Worm (Caenorhabditis elegans): ENCODE measurements around the gene C49F8.1.
A peak's percentile ranks its signal among the peaks of the same experiment; 100 is the strongest.

C49F8.1 gene

ce11 chrX:13353530-13353929 is 11.3 kb downstream of the C49F8.1 start:
- TF ChIP-seq tra-1 (GFP tag; IDR thresholded peaks at IDR 0.05) (peak; percentile 63; the same call in 1 of the 2 replicates), nhr-28 (tag; optimal IDR thresholded peaks at IDR 0.05) (peak; percentile 92), zfp-2 (tag; optimal IDR thresholded peaks at IDR 0.05) (no peak), unc-130 (GFP tag; optimal IDR thresholded peaks at IDR 0.05) (no peak), nhr-77 (tag; optimal IDR thresholded peaks at IDR 0.05) (peak; percentile 79), F26F4.8 (GFP tag; conservative IDR thresholded peaks at IDR 0.05) (no peak), nhr-25 (tag; optimal IDR thresholded peaks at IDR 0.05; ENCODE audit: borderline replicate concordance, insufficient read depth) (peak; percentile 57), F37D6.2 (tag; optimal IDR thresholded peaks at IDR 0.05) (no peak), dmd-9 (GFP tag; IDR thresholded peaks at IDR 0.05) (no peak), ces-1 (GFP tag; optimal IDR thresholded peaks at IDR 0.05) (no peak), nhr-6 (tag; optimal IDR thresholded peaks at IDR 0.05) (peak; percentile 55), snpc-1.2 (GFP tag; IDR thresholded peaks at IDR 0.05) (no peak), set-16 (GFP tag; IDR thresholded peaks at IDR 0.05) (no peak), aly-2 (tag; optimal IDR thresholded peaks at IDR 0.05) (no peak), spr-1 (tag; optimal IDR thresholded peaks at IDR 0.05) (no peak), mdt-29 (GFP tag; IDR thresholded peaks at IDR 0.05) (no peak), gei-8 (GFP tag; optimal IDR thresholded peaks at IDR 0.05) (peak; percentile 65), dmd-8 (GFP tag; IDR thresholded peaks at IDR 0.05) (no peak), skn-1 (tag; optimal IDR thresholded peaks at IDR 0.05) (no peak), Y105C5A.15 (GFP tag; IDR thresholded peaks at IDR 0.05) (no peak), F10B5.3 (tag; optimal IDR thresholded peaks at IDR 0.05) (no peak), ceh-44 (GFP tag; IDR thresholded peaks at IDR 0.05) (no peak), hif-1 (tag; optimal IDR thresholded peaks at IDR 0.05) (peak; percentile 18 to 75), php-3 (GFP tag; IDR thresholded peaks at IDR 0.05) (0 out of 2 replicates have a peak, but pooled peaks have one; percentile 36), vab-7 (GFP tag; IDR thresholded peaks at IDR 0.05) (no peak), hmg-1.1 (GFP tag; IDR thresholded peaks at IDR 0.05) (peak; percentile 15; the same call in 1 of the 2 replicates), ztf-11 (tag; optimal IDR thresholded peaks at IDR 0.05) (no peak), Y48G9A.11 (GFP tag; IDR thresholded peaks at IDR 0.05) (no peak), hlh-11 (tag; optimal IDR thresholded peaks at IDR 0.05) (peak; percentile 92), sdz-12 (GFP tag; optimal IDR thresholded peaks at IDR 0.05) (no peak), ceh-82 (tag; optimal IDR thresholded peaks at IDR 0.05) (no peak), pha-4 (GFP tag; IDR thresholded peaks at IDR 0.05) (no peak), pha-4 (tag; optimal IDR thresholded peaks at IDR 0.05) (peak; percentile 20), lin-15B (tag; optimal IDR thresholded peaks at IDR 0.05) (no peak), dve-1 (tag; optimal IDR thresholded peaks at IDR 0.05; ENCODE audit: insufficient read depth) (peak; percentile 90), daf-12 (tag; optimal IDR thresholded peaks at IDR 0.05) (no peak), R02D3.7 (tag; optimal IDR thresholded peaks at IDR 0.05) (no peak), nhr-111 (GFP tag; optimal IDR thresholded peaks at IDR 0.05) (no peak), spr-3 (GFP tag; optimal IDR thresholded peaks at IDR 0.05) (no peak), ctbp-1 (GFP tag; IDR thresholded peaks at IDR 0.05) (no peak), unc-39 (tag; optimal IDR thresholded peaks at IDR 0.05) (no peak), daf-16 (GFP tag; optimal IDR thresholded peaks at IDR 0.05) (peak in 1 of 2 experiments; percentile 21), daf-16 (tag; optimal IDR thresholded peaks at IDR 0.05) (peak; percentile 76), nhr-102 (tag; optimal IDR thresholded peaks at IDR 0.05) (peak; percentile 74), egl-27 (tag; optimal IDR thresholded peaks at IDR 0.05) (no peak), zag-1 (tag; optimal IDR thresholded peaks at IDR 0.05) (no peak), fkh-10 (GFP tag; optimal IDR thresholded peaks at IDR 0.05) (no peak), fos-1 (tag; optimal IDR thresholded peaks at IDR 0.05) (no peak), ceh-20 (GFP tag; IDR thresholded peaks at IDR 0.05) (peak; percentile 34; the same call in 1 of the 2 replicates), ceh-32 (tag; optimal IDR thresholded peaks at IDR 0.05; ENCODE audit: poor library complexity) (no peak), ceh-62 (tag; optimal IDR thresholded peaks at IDR 0.05) (no peak), ZK546.5 (tag; optimal IDR thresholded peaks at IDR 0.05) (no peak)

All from whole organism, L4 larva.